Worm (Caenorhabditis elegans) whole organism, early embryonic: Measurements from ENCODE around the gene msrp-7.

Experiments
- B0310.2 ChIP-seq: sonication (generic microtip); optimal IDR thresholded peaks from 2 replicates; lab custom pipeline; 2016; ENCODE audit warnings: mild to moderate bottlenecking, missing genetic modification characterization, missing compliant biosample characterization
- F13C5.2 ChIP-seq: sonication (generic microtip); optimal IDR thresholded peaks from 2 replicates; lab custom pipeline; 2017; ENCODE audit warnings: mild to moderate bottlenecking, missing genetic modification characterization, inconsistent platforms, missing compliant biosample characterization
- aly-1 ChIP-seq: sonication (generic microtip); optimal IDR thresholded peaks from 2 replicates; lab custom pipeline; 2016; ENCODE audit warnings: missing genetic modification characterization, missing compliant biosample characterization
- ama-1 ChIP-seq: fragments of 150-350 bp; optimal IDR thresholded peaks from 2 replicates; lab custom pipeline; 2014
- ceh-13 ChIP-seq: fragments of 200-800 bp; sonication (Bioruptor generic); optimal IDR thresholded peaks from 2 replicates; lab custom pipeline; 2018; ENCODE audit warnings: mild to moderate bottlenecking, missing genetic modification characterization, missing compliant biosample characterization
- ets-7 ChIP-seq: sonication (generic microtip); optimal IDR thresholded peaks from 2 replicates; lab custom pipeline; 2016; ENCODE audit warnings: missing genotype, missing genetic modification characterization, missing compliant biosample characterization
- hmg-4 ChIP-seq: fragments of 200-800 bp; sonication (Bioruptor generic); optimal IDR thresholded peaks from 2 replicates; lab custom pipeline; 2018; ENCODE audit warnings: mild to moderate bottlenecking, missing genetic modification characterization, missing compliant biosample characterization
- hnd-1 ChIP-seq: sonication (generic microtip); optimal IDR thresholded peaks from 2 replicates; lab custom pipeline; 2016; ENCODE audit warnings: missing genetic modification characterization, missing compliant biosample characterization
- sea-1 ChIP-seq: fragments of 200-800 bp; sonication (Bioruptor generic); conservative IDR thresholded peaks from 2 replicates; pipeline ENCODE4 v1.3.6; 2022; ENCODE audit warnings: missing genetic modification characterization, missing compliant biosample characterization
- tbx-11 ChIP-seq: fragments of 200-800 bp; sonication (Bioruptor generic); IDR thresholded peaks from 2 replicates; pipeline ENCODE4 v1.3.6; 2022; ENCODE audit warnings: missing genetic modification characterization, missing compliant biosample characterization

DNA sequence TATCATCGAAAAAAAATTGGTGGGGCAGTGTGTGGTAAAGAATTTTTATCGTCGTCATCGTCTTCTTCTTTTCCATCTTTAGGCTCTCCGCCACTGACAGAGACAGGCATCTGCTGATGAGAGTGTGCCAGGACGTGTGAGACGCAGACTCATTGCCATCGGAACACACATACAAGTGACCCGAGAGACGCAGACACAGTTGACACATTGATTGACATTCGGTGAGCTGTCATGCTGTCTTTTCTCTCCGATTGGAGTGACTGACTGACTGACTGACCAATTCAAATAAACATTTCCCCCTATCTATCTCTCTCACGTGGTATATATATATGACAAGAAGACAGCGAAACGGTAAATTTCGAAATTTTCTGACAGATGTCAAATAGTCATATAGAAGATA lies 40.3 kb downstream of the msrp-7 start:
- TF ChIP-seq B0310.2 (tag; lab: Kevin White, UChicago) = no peak
- TF ChIP-seq ama-1 = no peak
- no peak for TF ChIP-seq hnd-1 (tag; lab: Kevin White, UChicago)
- TF ChIP-seq ets-7 (tag; lab: Kevin White, UChicago) = no peak
- TF ChIP-seq aly-1 (tag; lab: Kevin White, UChicago) = no peak
- no peak for TF ChIP-seq sea-1 (GFP tag; lab: Robert Waterston, UW)
- no peak for TF ChIP-seq ceh-13 (GFP tag; lab: Kevin White, UChicago)
- peak; percentile 46 for TF ChIP-seq hmg-4 (GFP tag; lab: Kevin White, UChicago)
- no peak for TF ChIP-seq tbx-11 (GFP tag; lab: Robert Waterston, UW)
- no peak for TF ChIP-seq F13C5.2 (tag; lab: Kevin White, UChicago)
